Worm (Caenorhabditis elegans) whole organism, young adult: ENCODE data around the gene srx-90.

Experiments used
- B0019.2 ChIP-seq: fragments of 200-800 bp; sonication (Bioruptor generic); conservative IDR thresholded peaks from 2 replicates; pipeline ENCODE4 v1.3.6; 2022; ENCODE audit warnings: missing genetic modification reagents, missing genetic modification characterization, missing compliant biosample characterization
- B0035.1 ChIP-seq: sonication (generic microtip); optimal IDR thresholded peaks from 2 replicates; lab custom pipeline; 2016; ENCODE audit warnings: missing genetic modification characterization, mild to moderate bottlenecking, missing compliant biosample characterization, missing genotype, missing genetic modification reagents
- D2030.7 ChIP-seq: fragments of 200-800 bp; sonication (Bioruptor generic); IDR thresholded peaks from 2 replicates; pipeline ENCODE4 v1.3.6; 2022; ENCODE audit warnings: missing genetic modification reagents, missing genetic modification characterization, missing compliant biosample characterization
- F10E7.11 ChIP-seq: sonication (generic microtip); optimal IDR thresholded peaks from 2 replicates; lab custom pipeline; 2017; ENCODE audit warnings: mild to moderate bottlenecking, missing genetic modification characterization, moderate library complexity, missing compliant biosample characterization
- Y53F4B.3 ChIP-seq: fragments of 200-800 bp; sonication (Bioruptor generic); IDR thresholded peaks from 2 replicates; pipeline ENCODE4 v1.3.6; 2022; ENCODE audit warnings: missing genetic modification reagents, missing genetic modification characterization, missing compliant biosample characterization
- Y53G8AR.9 ChIP-seq: fragments of 200-800 bp; sonication (Bioruptor generic); conservative IDR thresholded peaks from 2 replicates; pipeline ENCODE4 v1.3.6; 2022; ENCODE audit warnings: missing genetic modification reagents, missing genetic modification characterization, missing compliant biosample characterization
- Y67H2A.10 ChIP-seq: fragments of 200-800 bp; sonication (Bioruptor generic); conservative IDR thresholded peaks from 2 replicates; pipeline ENCODE4 v1.3.6; 2022; ENCODE audit warnings: missing genetic modification reagents, missing genetic modification characterization, missing compliant biosample characterization
- Y95B8A.8 ChIP-seq: fragments of 200-800 bp; sonication (Bioruptor generic); IDR thresholded peaks from 2 replicates; pipeline ENCODE4 v1.3.6; 2022; ENCODE audit warnings: missing genetic modification reagents, missing genetic modification characterization, missing compliant biosample characterization
- ama-1 ChIP-seq, 3 experiments: fragments of 150-350 bp in 1 of 3; sonication (generic microtip) in 2 of 3; optimal IDR thresholded peaks; 2 replicates each; lab custom pipeline; 2014 to 2018; ENCODE audit warnings: missing biosample characterization in 2 of 3, missing genetic modification characterization in 2 of 3, missing genetic modification reagents in 2 of 3
- atf-7 ChIP-seq: sonication (generic microtip); optimal IDR thresholded peaks from 2 replicates; lab custom pipeline; 2017; ENCODE audit warnings: mild to moderate bottlenecking, missing genetic modification characterization, missing compliant biosample characterization
- attf-3 ChIP-seq: fragments of 200-800 bp; sonication (Bioruptor generic); conservative IDR thresholded peaks from 2 replicates; pipeline ENCODE4 v1.3.6; 2022; ENCODE audit warnings: missing genetic modification reagents, missing genetic modification characterization, missing compliant biosample characterization
- ceh-100 ChIP-seq: fragments of 200-800 bp; sonication (Bioruptor generic); IDR thresholded peaks from 2 replicates; pipeline ENCODE4 v1.3.6; 2022; ENCODE audit warnings: missing genetic modification reagents, missing genetic modification characterization, missing compliant biosample characterization
- ceh-40 ChIP-seq: fragments of 200-800 bp; sonication (Bioruptor generic); IDR thresholded peaks from 2 replicates; pipeline ENCODE4 v1.3.6; 2022; ENCODE audit warnings: missing genetic modification characterization, missing compliant biosample characterization
- ceh-58 ChIP-seq: fragments of 200-800 bp; sonication (Bioruptor generic); IDR thresholded peaks from 2 replicates; pipeline ENCODE4 v1.3.6; 2022; ENCODE audit warnings: missing genetic modification characterization, missing compliant biosample characterization
- die-1 ChIP-seq: sonication (generic microtip); optimal IDR thresholded peaks from 2 replicates; lab custom pipeline; 2016; ENCODE audit warnings: missing genotype, mild to moderate bottlenecking, missing genetic modification characterization, missing compliant biosample characterization
- dox-1 ChIP-seq: fragments of 200-800 bp; sonication (Bioruptor generic); IDR thresholded peaks from 2 replicates; pipeline ENCODE4 v1.3.6; 2022; ENCODE audit warnings: missing genetic modification reagents, missing genetic modification characterization, missing compliant biosample characterization
- dpff-1 ChIP-seq: sonication (generic microtip); optimal IDR thresholded peaks from 2 replicates; lab custom pipeline; 2017; ENCODE audit warnings: mild to moderate bottlenecking, missing genetic modification characterization, missing compliant biosample characterization
- efl-1 ChIP-seq: fragments of 150-350 bp; optimal IDR thresholded peaks from 2 replicates; lab custom pipeline; 2014; ENCODE audit warnings: missing biosample characterization, missing genetic modification reagents, missing genetic modification characterization
- egl-18 ChIP-seq: fragments of 200-800 bp; sonication (Bioruptor generic); IDR thresholded peaks from 2 replicates; pipeline ENCODE4 v1.3.6; 2022; ENCODE audit warnings: missing genetic modification reagents, missing genetic modification characterization, missing compliant biosample characterization
- egl-44 ChIP-seq: fragments of 200-800 bp; sonication (Bioruptor generic); IDR thresholded peaks from 2 replicates; pipeline ENCODE4 v1.3.6; 2022; ENCODE audit warnings: missing genetic modification reagents, missing genetic modification characterization, missing compliant biosample characterization
- egrh-3 ChIP-seq: fragments of 200-800 bp; sonication (Bioruptor generic); IDR thresholded peaks from 2 replicates; pipeline ENCODE4 v1.3.6; 2022; ENCODE audit warnings: missing genetic modification reagents, missing genetic modification characterization, missing compliant biosample characterization
- fkh-3 ChIP-seq: sonication (generic microtip); optimal IDR thresholded peaks from 2 replicates; lab custom pipeline; 2016; ENCODE audit warnings: mild to moderate bottlenecking, missing genetic modification characterization, missing compliant biosample characterization
- him-1 ChIP-seq: sonication (generic microtip); optimal IDR thresholded peaks from 2 replicates; lab custom pipeline; 2016; ENCODE audit warnings: missing genotype, missing genetic modification reagents, missing genetic modification characterization, missing compliant biosample characterization
- hlh-12 ChIP-seq: sonication (generic microtip); optimal IDR thresholded peaks from 2 replicates; lab custom pipeline; 2016; ENCODE audit warnings: missing genetic modification characterization, missing compliant biosample characterization
- hmg-1.2 ChIP-seq: fragments of 200-800 bp; sonication (Bioruptor generic); IDR thresholded peaks from 2 replicates; pipeline ENCODE4 v1.3.6; 2022; ENCODE audit warnings: missing genetic modification reagents, missing genetic modification characterization, missing compliant biosample characterization
- hmg-20 ChIP-seq: fragments of 200-800 bp; sonication (Bioruptor generic); IDR thresholded peaks from 2 replicates; pipeline ENCODE4 v1.3.6; 2022; ENCODE audit warnings: missing genetic modification reagents, missing genetic modification characterization, missing compliant biosample characterization
- lin-40 ChIP-seq: sonication (generic microtip); optimal IDR thresholded peaks from 2 replicates; lab custom pipeline; 2016; ENCODE audit warnings: missing genetic modification characterization, mild to moderate bottlenecking, missing compliant biosample characterization, missing genotype, missing genetic modification reagents
- madf-10 ChIP-seq: sonication (generic microtip); optimal IDR thresholded peaks from 2 replicates; lab custom pipeline; 2016; ENCODE audit warnings: mild to moderate bottlenecking, missing genetic modification characterization, missing compliant biosample characterization
- madf-3 ChIP-seq: fragments of 200-800 bp; sonication (Bioruptor generic); IDR thresholded peaks from 2 replicates; pipeline ENCODE4 v1.3.6; 2022; ENCODE audit warnings: missing genetic modification reagents, missing genetic modification characterization, missing compliant biosample characterization
- mes-4 ChIP-seq: sonication (generic microtip); optimal IDR thresholded peaks from 2 replicates; lab custom pipeline; 2016; ENCODE audit warnings: missing genotype, missing genetic modification characterization, missing compliant biosample characterization
- mxl-1 ChIP-seq: sonication (generic microtip); optimal IDR thresholded peaks from 2 replicates; lab custom pipeline; 2016; ENCODE audit warnings: missing genetic modification characterization, missing compliant biosample characterization
- nfya-2 ChIP-seq: fragments of 200-800 bp; sonication (Bioruptor generic); IDR thresholded peaks from 2 replicates; pipeline ENCODE4 v1.3.6; 2022; ENCODE audit warnings: missing genetic modification reagents, missing genetic modification characterization, missing compliant biosample characterization
- nfyb-1 ChIP-seq: fragments of 200-800 bp; sonication (Bioruptor generic); IDR thresholded peaks from 2 replicates; pipeline ENCODE4 v1.3.6; 2022; ENCODE audit warnings: missing genetic modification reagents, missing genetic modification characterization, missing compliant biosample characterization
- nhr-90 ChIP-seq: sonication (generic microtip); optimal IDR thresholded peaks from 2 replicates; lab custom pipeline; 2016; ENCODE audit warnings: missing genotype, mild to moderate bottlenecking, missing genetic modification characterization, missing compliant biosample characterization
- rpc-1 ChIP-seq, 2 experiments: fragments of 150-350 bp in 1 of 2; sonication (generic microtip) in 1 of 2; optimal IDR thresholded peaks; 2 replicates each; lab custom pipeline; 2014 to 2018; ENCODE audit warnings: missing biosample characterization in 1 of 2, missing genetic modification characterization in 1 of 2, missing genetic modification reagents in 1 of 2, missing genotype in 1 of 2
- sea-2 ChIP-seq: fragments of 200-800 bp; sonication (Bioruptor generic); IDR thresholded peaks from 2 replicates; pipeline ENCODE4 v1.3.6; 2022; ENCODE audit warnings: missing genetic modification characterization, missing compliant biosample characterization
- somi-1 ChIP-seq: fragments of 200-800 bp; sonication (Bioruptor generic); optimal IDR thresholded peaks from 2 replicates; lab custom pipeline; 2018; ENCODE audit warnings: mild to moderate bottlenecking, missing genetic modification characterization, missing compliant biosample characterization
- tbx-9 ChIP-seq: sonication (generic microtip); optimal IDR thresholded peaks from 2 replicates; lab custom pipeline; 2016; ENCODE audit warnings: borderline replicate concordance, missing genetic modification characterization, inconsistent platforms, missing compliant biosample characterization
- tlf-1 ChIP-seq: fragments of 200-800 bp; sonication (Bioruptor generic); optimal IDR thresholded peaks from 2 replicates; lab custom pipeline; 2018; ENCODE audit warnings: mild to moderate bottlenecking, missing genetic modification characterization, missing compliant biosample characterization
- unc-130 ChIP-seq: sonication (generic microtip); optimal IDR thresholded peaks from 2 replicates; lab custom pipeline; 2016; ENCODE audit warnings: missing genetic modification reagents, missing genetic modification characterization, missing compliant biosample characterization
- ztf-25 ChIP-seq: fragments of 200-800 bp; sonication (Bioruptor generic); IDR thresholded peaks from 2 replicates; pipeline ENCODE4 v1.3.6; 2022; ENCODE audit warnings: missing genetic modification reagents, missing genetic modification characterization, missing compliant biosample characterization
- ztf-28 ChIP-seq: fragments of 200-800 bp; sonication (Bioruptor generic); IDR thresholded peaks from 2 replicates; pipeline ENCODE4 v1.3.6; 2022; ENCODE audit warnings: missing genetic modification reagents, missing genetic modification characterization, missing compliant biosample characterization
- ztf-3 ChIP-seq: fragments of 200-800 bp; sonication (Bioruptor generic); optimal IDR thresholded peaks from 2 replicates; lab custom pipeline; 2018; ENCODE audit warnings: mild to moderate bottlenecking, missing genetic modification characterization, missing compliant biosample characterization

Gene srx-90

DNA sequence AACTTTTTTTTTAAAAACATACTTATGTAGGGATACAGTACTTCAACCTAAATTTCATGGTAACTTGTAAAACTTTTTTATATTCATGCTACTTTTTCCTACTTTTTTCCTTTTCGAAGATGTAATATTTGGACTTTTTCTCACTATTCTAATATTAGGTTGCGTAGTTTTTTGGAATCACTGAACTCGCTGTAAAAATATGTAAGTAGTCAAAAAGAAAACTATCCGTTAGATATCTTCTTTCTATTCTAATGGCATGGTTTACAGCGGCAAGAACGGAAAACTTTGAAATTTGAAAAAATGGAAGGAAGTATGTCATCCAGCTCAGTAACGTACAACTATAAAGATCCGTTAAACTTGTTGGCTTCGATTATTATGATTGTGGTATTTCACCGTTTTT, 8.5 kb downstream of the srx-90 start, which contains the start of gene srx-82:
Gene srx-82 (plus strand): TSS at position 301 of the 400 bp plus-strand sequence.
- TF ChIP-seq madf-10 (tag; lab: Kevin White, UChicago), result no peak
- TF ChIP-seq egl-44 (GFP tag; lab: Robert Waterston, UW), result no peak
- no peak for TF ChIP-seq mxl-1
- TF ChIP-seq unc-130 (GFP tag; lab: Kevin White, UChicago), result no peak
- no peak for TF ChIP-seq nfyb-1 (GFP tag; lab: Robert Waterston, UW)
- TF ChIP-seq dpff-1 (tag; lab: Kevin White, UChicago), result no peak
- no peak for TF ChIP-seq fkh-3 (tag; lab: Kevin White, UChicago)
- TF ChIP-seq rpc-1 (optimal IDR thresholded peaks at IDR 0.05; lab: Kevin White, UChicago), result no peak
- no peak for TF ChIP-seq rpc-1 (tag; optimal IDR thresholded peaks at IDR 0.05; lab: Kevin White, UChicago)
- TF ChIP-seq B0019.2 (GFP tag; lab: Robert Waterston, UW), result no peak
- no peak for TF ChIP-seq die-1 (tag; lab: Kevin White, UChicago)
- no peak for TF ChIP-seq ztf-25 (GFP tag; lab: Robert Waterston, UW)
- no peak for TF ChIP-seq ama-1 (optimal IDR thresholded peaks at IDR 0.05; lab: Kevin White, UChicago)
- TF ChIP-seq ama-1 (GFP tag; optimal IDR thresholded peaks at IDR 0.05; lab: Kevin White, UChicago), result no peak
- TF ChIP-seq tbx-9 (tag; lab: Kevin White, UChicago), result no peak
- TF ChIP-seq F10E7.11, result no peak

- no peak for TF ChIP-seq madf-3 (GFP tag; lab: Robert Waterston, UW)
Measured at ce11 chrV:11593427-11593826, 12.5 kb downstream of the srx-90 start, which contains the start of gene srx-80. srx-80 (plus strand) TSS chrV:11593727.

- TF ChIP-seq dox-1 (no peak), ztf-3 (GFP tag; lab: Kevin White, UChicago) (no peak), him-1 (tag; lab: Kevin White, UChicago) (no peak), nhr-90 (tag; lab: Kevin White, UChicago) (no peak), atf-7 (tag; lab: Kevin White, UChicago) (no peak), mes-4 (no peak), efl-1 (GFP tag; lab: Kevin White, UChicago) (no peak), ceh-100 (GFP tag; lab: Robert Waterston, UW) (no peak), ztf-28 (GFP tag; lab: Robert Waterston, UW) (no peak), lin-40 (tag; lab: Kevin White, UChicago) (no peak)
Measured at ce11 chrV:11593888-11594287, 13.0 kb downstream of the srx-90 start.

DNA sequence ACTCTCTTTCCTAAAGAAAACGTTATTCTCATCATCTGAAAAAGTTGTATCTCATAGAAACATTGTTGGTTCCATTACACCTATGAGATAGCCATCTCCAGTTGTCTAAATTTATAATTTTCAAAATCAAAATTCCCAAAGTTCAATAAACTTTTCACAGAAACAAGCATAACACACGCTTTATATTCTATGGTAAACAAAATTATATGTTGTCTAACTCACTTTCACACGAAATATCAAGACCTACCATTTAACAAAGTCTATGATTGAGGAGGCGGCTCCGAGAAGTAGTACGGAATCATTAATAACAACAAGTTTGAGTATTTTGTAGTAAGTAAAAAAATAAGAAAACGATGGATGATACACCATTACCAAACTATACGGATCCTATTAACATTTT, 17.9 kb downstream of the srx-90 start, which contains the start of gene srx-84:
Gene srx-84 (plus strand): TSS at position 301 of the 400 bp plus-strand sequence.
- no peak for TF ChIP-seq mxl-1
- no peak for TF ChIP-seq sea-2 (GFP tag; lab: Robert Waterston, UW)
- TF ChIP-seq egl-18, result no peak
- no peak for TF ChIP-seq somi-1 (GFP tag; lab: Kevin White, UChicago)
- no peak for TF ChIP-seq Y95B8A.8 (GFP tag; lab: Robert Waterston, UW)
- no peak for TF ChIP-seq egrh-3
- TF ChIP-seq ztf-3 (GFP tag; lab: Kevin White, UChicago), result no peak
- TF ChIP-seq hlh-12 (tag; lab: Kevin White, UChicago), result no peak
- TF ChIP-seq B0019.2 (GFP tag; lab: Robert Waterston, UW), result no peak
- TF ChIP-seq, all 124 proteins: peak for 0

ce11 chrV:11600800-11601199, 19.9 kb downstream of the srx-90 start, which contains the start of gene F35B12.9:
F35B12.9 (plus strand) TSS chrV:11601171.
- TF ChIP-seq tlf-1 (GFP tag; lab: Kevin White, UChicago) (no peak), sea-2 (GFP tag; lab: Robert Waterston, UW) (no peak), ceh-100 (GFP tag; lab: Robert Waterston, UW) (no peak), D2030.7 (GFP tag; lab: Robert Waterston, UW) (no peak), ztf-28 (GFP tag; lab: Robert Waterston, UW) (no peak), hmg-20 (GFP tag; lab: Robert Waterston, UW) (no peak), attf-3 (GFP tag; lab: Robert Waterston, UW) (no peak), nhr-90 (tag; lab: Kevin White, UChicago) (no peak), B0035.1 (tag; lab: Kevin White, UChicago) (no peak), Y53F4B.3 (GFP tag; lab: Robert Waterston, UW) (no peak), Y67H2A.10 (GFP tag; lab: Robert Waterston, UW) (no peak), ceh-58 (GFP tag; lab: Robert Waterston, UW) (no peak), nfya-2 (GFP tag; lab: Robert Waterston, UW) (no peak), ceh-40 (GFP tag; lab: Robert Waterston, UW) (no peak), Y53G8AR.9 (GFP tag; lab: Robert Waterston, UW) (no peak), hmg-1.2 (no peak)
